Worm (Caenorhabditis elegans): Measurements from ENCODE around the gene nhr-177.

- no peak for TF ChIP-seq Y22D7AL.16 (tag; optimal IDR thresholded peaks at IDR 0.05)
- TF ChIP-seq unc-55 (GFP tag; optimal IDR thresholded peaks at IDR 0.05) = no peak
- TF ChIP-seq sdc-2 (tag; optimal IDR thresholded peaks at IDR 0.05) = no peak
- TF ChIP-seq K09A11.1 (tag; optimal IDR thresholded peaks at IDR 0.05; ENCODE audit: insufficient read depth) = no peak
- no peak for TF ChIP-seq pag-3 (tag; optimal IDR thresholded peaks at IDR 0.05; ENCODE audit: borderline replicate concordance)
- TF ChIP-seq hlh-8 (tag; optimal IDR thresholded peaks at IDR 0.05) = no peak
- no peak for TF ChIP-seq tbx-7 (tag; optimal IDR thresholded peaks at IDR 0.05)
- TF ChIP-seq sox-4 (tag; optimal IDR thresholded peaks at IDR 0.05) = no peak
- no peak for TF ChIP-seq ama-1 (optimal IDR thresholded peaks at IDR 0.05)
Measured at ce11 chrV:1579790-1580189, 30.3 kb upstream of the nhr-177 start.

All from whole organism, late embryonic.